Worm (Caenorhabditis elegans) whole organism, midembryonic: ENCODE measurements around the gene mrpl-37.

ENCODE experiments used
- cog-1 ChIP-seq: sonication (generic microtip); optimal IDR thresholded peaks from 2 replicates; lab custom pipeline; 2016; ENCODE audit warnings: missing genetic modification characterization, missing compliant biosample characterization
- flt-1 ChIP-seq: fragments of 200-800 bp; sonication (Bioruptor generic); IDR thresholded peaks from 2 replicates; pipeline ENCODE4 v1.3.6; 2022; ENCODE audit warnings: missing genetic modification characterization, missing compliant biosample characterization

DNA sequence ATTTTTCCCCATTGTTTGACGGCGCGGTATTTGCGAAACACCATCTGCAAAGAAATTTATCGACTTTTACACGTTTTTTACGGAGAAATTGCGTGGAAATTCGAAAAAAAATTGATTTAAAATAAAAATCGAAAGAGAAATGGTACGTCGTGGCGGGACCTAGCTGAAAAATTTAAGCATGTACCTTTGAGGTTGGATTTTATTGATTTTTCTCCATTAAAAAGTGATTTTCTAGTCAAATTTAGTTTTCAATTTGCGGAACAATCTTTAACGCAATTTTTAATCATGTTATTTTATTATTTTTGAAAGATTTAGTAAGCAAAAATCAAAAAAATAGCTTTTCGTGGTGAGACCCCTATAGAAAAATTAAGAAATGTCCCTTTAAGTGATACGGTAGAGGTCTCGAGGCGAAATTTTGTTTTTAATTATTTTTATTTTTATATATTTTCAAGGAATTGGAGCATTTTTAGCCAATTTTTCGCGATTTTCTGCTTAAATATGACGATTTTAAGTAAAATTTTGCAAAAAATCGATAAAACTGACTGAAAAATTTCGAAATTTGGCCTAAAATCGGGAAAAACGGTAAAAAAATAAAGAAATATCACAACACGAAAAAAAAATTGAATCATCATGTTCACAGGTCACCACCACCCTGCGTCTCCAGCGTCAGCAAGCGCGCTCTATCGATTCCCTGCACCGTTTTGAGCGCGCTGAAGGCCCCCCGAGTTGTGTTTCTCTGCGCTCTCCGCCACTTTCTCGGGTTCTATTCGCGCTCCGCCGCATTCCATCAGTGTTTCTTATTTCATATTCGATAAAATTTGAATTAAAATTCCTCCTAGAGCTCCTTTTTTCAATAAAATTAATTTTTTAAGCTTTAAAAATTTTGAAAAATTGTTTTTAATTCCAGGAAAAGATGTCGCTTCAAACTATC, at the start of gene mrpl-37, which contains the start of gene lin-38:
- no peak; the same call in 1 of the 2 replicates for TF ChIP-seq flt-1
- TF ChIP-seq cog-1 (tag; lab: Kevin White, UChicago) = peak; percentile 33
